Worm (Caenorhabditis elegans): ENCODE measurements around the gene D2096.12.

The D2096.12 gene

DNA sequence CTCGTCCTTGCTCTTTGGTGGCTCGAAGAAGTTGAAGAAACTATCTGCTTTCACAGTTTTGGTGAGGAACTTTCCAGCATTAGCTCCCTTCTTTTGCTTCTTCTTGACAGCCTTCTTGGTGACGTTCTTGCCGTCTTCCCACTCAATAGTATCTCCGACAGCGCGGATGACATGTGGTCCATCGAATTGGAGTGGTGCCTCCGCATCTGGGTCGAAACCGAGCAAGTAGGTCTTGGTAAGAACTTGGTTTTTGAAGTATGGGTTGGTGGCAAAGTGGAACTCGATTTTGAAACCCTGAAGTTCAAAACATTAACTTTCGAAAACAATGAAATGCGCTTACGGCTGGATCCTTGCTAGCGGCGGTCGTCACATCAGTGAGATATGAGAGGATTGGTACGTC is 15.0 kb downstream of the D2096.12 start:
- peak; percentile 51; the same call in 1 of the 2 replicates for TF ChIP-seq lin-26 (GFP tag; IDR thresholded peaks at IDR 0.05)
- no peak for TF ChIP-seq B0261.1 (tag; optimal IDR thresholded peaks at IDR 0.05)
- no peak for TF ChIP-seq madf-8 (GFP tag; conservative IDR thresholded peaks at IDR 0.05)
- no peak for TF ChIP-seq lsy-27 (tag; optimal IDR thresholded peaks at IDR 0.05; ENCODE audit: borderline replicate concordance, insufficient read depth)
- 0 out of 2 replicates have a peak, but pooled peaks have one; percentile 80 for TF ChIP-seq ceh-58 (GFP tag; IDR thresholded peaks at IDR 0.05)
- 0 out of 2 replicates have a peak, but pooled peaks have one; percentile 12 for TF ChIP-seq nhr-120 (GFP tag; IDR thresholded peaks at IDR 0.05)
- TF ChIP-seq F52B5.7 (tag; optimal IDR thresholded peaks at IDR 0.05), result no peak
- TF ChIP-seq rec-8 (tag; optimal IDR thresholded peaks at IDR 0.05), result no peak
- TF ChIP-seq lsl-1 (GFP tag; optimal IDR thresholded peaks at IDR 0.05), result no peak
- no peak for TF ChIP-seq madf-3 (GFP tag; IDR thresholded peaks at IDR 0.05)

DNA sequence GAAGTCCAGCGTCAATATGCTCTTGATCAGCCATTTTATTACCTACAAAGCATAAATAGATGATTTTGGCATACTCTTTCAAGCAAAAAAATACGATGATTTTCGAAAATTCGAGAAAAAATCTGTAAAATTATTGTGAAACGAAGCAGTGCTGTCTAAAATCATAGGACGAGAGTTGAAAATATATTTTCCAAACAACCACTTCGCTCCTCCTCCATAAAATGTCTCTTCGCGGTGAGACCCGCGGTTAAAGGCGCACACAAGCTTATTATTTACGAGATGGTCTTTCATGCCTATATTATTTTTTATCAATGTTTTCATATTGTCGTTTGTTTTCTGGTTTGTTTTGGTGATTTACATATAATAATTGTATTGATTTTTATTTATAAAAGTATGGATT is 16.0 kb downstream of the D2096.12 start, which contains the start of gene nap-1:
Gene nap-1, minus strand, starts transcription at position 42 of the 400 bp plus-strand sequence.
- TF ChIP-seq zim-3 (tag; optimal IDR thresholded peaks at IDR 0.05), result no peak
- TF ChIP-seq nhr-80 (tag; optimal IDR thresholded peaks at IDR 0.05), result peak; percentile 58
- TF ChIP-seq B0019.2 (GFP tag; conservative IDR thresholded peaks at IDR 0.05), result no peak
- no peak for TF ChIP-seq hmg-20 (GFP tag; IDR thresholded peaks at IDR 0.05)
- TF ChIP-seq F33H1.4 (GFP tag; IDR thresholded peaks at IDR 0.05), result peak; percentile 92
- no peak for TF ChIP-seq hlh-12 (tag; optimal IDR thresholded peaks at IDR 0.05)
- 0 out of 2 replicates have a peak, but pooled peaks have one; percentile 49 for TF ChIP-seq nfyb-1 (GFP tag; IDR thresholded peaks at IDR 0.05)
- no peak for TF ChIP-seq lsy-27 (tag; optimal IDR thresholded peaks at IDR 0.05; ENCODE audit: borderline replicate concordance, insufficient read depth)
- no peak for TF ChIP-seq ceh-79 (tag; optimal IDR thresholded peaks at IDR 0.05)
- TF ChIP-seq repo-1 (tag; optimal IDR thresholded peaks at IDR 0.05), result no peak
- TF ChIP-seq T07F8.4 (tag; optimal IDR thresholded peaks at IDR 0.05), result no peak
- no peak for TF ChIP-seq nfya-2 (GFP tag; IDR thresholded peaks at IDR 0.05)
- TF ChIP-seq snpc-4 (GFP tag; optimal IDR thresholded peaks at IDR 0.05), result no peak
- TF ChIP-seq snpc-4 (tag; optimal IDR thresholded peaks at IDR 0.05), result peak in 2 of 4 experiments; percentile 53 to 80
- no peak for TF ChIP-seq lin-35 (GFP tag; optimal IDR thresholded peaks at IDR 0.05)
- TF ChIP-seq D2030.7 (GFP tag; IDR thresholded peaks at IDR 0.05), result no peak
- TF ChIP-seq nhr-120 (GFP tag; IDR thresholded peaks at IDR 0.05), result no peak
- peak; percentile 28 for TF ChIP-seq lsl-1 (GFP tag; optimal IDR thresholded peaks at IDR 0.05)
- TF ChIP-seq madf-10 (tag; optimal IDR thresholded peaks at IDR 0.05), result no peak
- no peak for TF ChIP-seq mes-4 (tag; optimal IDR thresholded peaks at IDR 0.05)
- TF ChIP-seq dpl-1 (GFP tag; optimal IDR thresholded peaks at IDR 0.05), result peak; percentile 6
- peak; percentile 26 for TF ChIP-seq lin-54 (GFP tag; optimal IDR thresholded peaks at IDR 0.05)
- no peak for TF ChIP-seq Y53G8AR.9 (GFP tag; conservative IDR thresholded peaks at IDR 0.05)
- no peak for TF ChIP-seq chd-7 (tag; optimal IDR thresholded peaks at IDR 0.05)
- TF ChIP-seq F39B2.1 (GFP tag; IDR thresholded peaks at IDR 0.05), result no peak
- no peak for TF ChIP-seq bed-1 (GFP tag; IDR thresholded peaks at IDR 0.05)
- peak; percentile 55 for TF ChIP-seq ceh-27 (GFP tag; optimal IDR thresholded peaks at IDR 0.05)
- peak; percentile 37 for TF ChIP-seq lin-40 (tag; optimal IDR thresholded peaks at IDR 0.05)
- TF ChIP-seq B0261.1 (tag; optimal IDR thresholded peaks at IDR 0.05), result no peak
- TF ChIP-seq him-1 (tag; optimal IDR thresholded peaks at IDR 0.05), result no peak
- no peak for TF ChIP-seq Y67H2A.10 (GFP tag; conservative IDR thresholded peaks at IDR 0.05)
- TF ChIP-seq ztf-3 (GFP tag; optimal IDR thresholded peaks at IDR 0.05), result no peak
- TF ChIP-seq F57A8.1 (GFP tag; optimal IDR thresholded peaks at IDR 0.05), result no peak
- TF ChIP-seq F49E8.2 (tag; optimal IDR thresholded peaks at IDR 0.05; ENCODE audit: insufficient read depth), result no peak
- TF ChIP-seq rec-8 (tag; optimal IDR thresholded peaks at IDR 0.05), result no peak
- no peak for TF ChIP-seq ztf-28 (GFP tag; IDR thresholded peaks at IDR 0.05)
- TF ChIP-seq dpff-1 (tag; optimal IDR thresholded peaks at IDR 0.05), result no peak
- TF ChIP-seq athp-1 (tag; optimal IDR thresholded peaks at IDR 0.05), result no peak
- no peak for TF ChIP-seq bed-2 (GFP tag; IDR thresholded peaks at IDR 0.05)
- TF ChIP-seq ceh-40 (GFP tag; IDR thresholded peaks at IDR 0.05), result no peak
- TF ChIP-seq pbrm-1 (GFP tag; IDR thresholded peaks at IDR 0.05), result peak; percentile 27; the same call in 1 of the 2 replicates
- no peak for TF ChIP-seq unc-62 (GFP tag; optimal IDR thresholded peaks at IDR 0.05)
